Fruit fly (Drosophila melanogaster) whole organism, embryonic: ENCODE results near the gene Fign.

Experiments used
- Antp ChIP-seq: fragments of 200-800 bp; sonication (Bioruptor generic); optimal IDR thresholded peaks from 3 replicates; lab custom pipeline; 2016; ENCODE audit warnings: missing biosample characterization, missing genetic modification characterization
- CG10565 ChIP-seq: fragments of 200-800 bp; sonication (Bioruptor generic); optimal IDR thresholded peaks from 3 replicates; lab custom pipeline; 2016; ENCODE audit warnings: missing biosample characterization, mild to moderate bottlenecking, missing genetic modification characterization
- CG11723 ChIP-seq: fragments of 200-800 bp; sonication (Bioruptor generic); optimal IDR thresholded peaks from 2 replicates; lab custom pipeline; 2017; ENCODE audit warnings: missing biosample characterization, mild to moderate bottlenecking, missing genetic modification characterization
- CG13424 ChIP-seq: fragments of 200-800 bp; sonication (Bioruptor generic); optimal IDR thresholded peaks from 2 replicates; lab custom pipeline; 2019; ENCODE audit warnings: missing biosample characterization, mild to moderate bottlenecking, missing genetic modification characterization, moderate library complexity
- CG13775 ChIP-seq: fragments of 200-800 bp; sonication (Bioruptor generic); optimal IDR thresholded peaks from 3 replicates; lab custom pipeline; 2017; ENCODE audit warnings: missing biosample characterization, mild to moderate bottlenecking, missing genetic modification characterization
- CG14014 ChIP-seq: fragments of 200-800 bp; sonication (Bioruptor generic); IDR thresholded peaks from 2 replicates; pipeline ENCODE4 v1.3.6; 2022; ENCODE audit warnings: missing biosample characterization, missing genetic modification characterization
- CG15479 ChIP-seq: fragments of 200-800 bp; sonication (Bioruptor generic); optimal IDR thresholded peaks from 3 replicates; lab custom pipeline; 2019; ENCODE audit warnings: missing biosample characterization, mild to moderate bottlenecking, missing genetic modification characterization, moderate library complexity
- CG16863 ChIP-seq: fragments of 200-800 bp; sonication (Bioruptor generic); optimal IDR thresholded peaks from 3 replicates; lab custom pipeline; 2016; ENCODE audit warnings: missing biosample characterization, missing genetic modification characterization
- CG17359 ChIP-seq: fragments of 200-800 bp; sonication (Bioruptor generic); optimal IDR thresholded peaks from 3 replicates; lab custom pipeline; 2018; ENCODE audit warnings: missing biosample characterization, mild to moderate bottlenecking, missing genetic modification characterization, moderate library complexity
- CG17612 ChIP-seq: fragments of 200-800 bp; sonication (Bioruptor generic); IDR thresholded peaks from 2 replicates; pipeline ENCODE4 v1.3.6; 2022; ENCODE audit warnings: missing biosample characterization, missing genetic modification characterization
- CG17829 ChIP-seq: fragments of 200-800 bp; optimal IDR thresholded peaks from 2 replicates; lab custom pipeline; 2019; ENCODE audit warnings: missing biosample characterization, mild to moderate bottlenecking, missing genetic modification characterization, moderate library complexity
- CG17912 ChIP-seq: fragments of 200-800 bp; sonication (Bioruptor generic); optimal IDR thresholded peaks from 2 replicates; lab custom pipeline; 2018; ENCODE audit warnings: missing biosample characterization, mild to moderate bottlenecking, missing genetic modification characterization
- CG18619 ChIP-seq: fragments of 200-800 bp; sonication (Bioruptor generic); optimal IDR thresholded peaks from 3 replicates; lab custom pipeline; 2017; ENCODE audit warnings: missing biosample characterization, mild to moderate bottlenecking, missing genetic modification characterization
- CG2889 ChIP-seq: fragments of 200-800 bp; sonication (Bioruptor generic); IDR thresholded peaks from 3 replicates; pipeline ENCODE4 v1.3.6; 2022; ENCODE audit warnings: missing biosample characterization, missing genetic modification characterization
- CG30431 ChIP-seq: fragments of 200-800 bp; sonication (Bioruptor generic); optimal IDR thresholded peaks from 2 replicates; lab custom pipeline; 2017; ENCODE audit warnings: missing biosample characterization, missing genetic modification characterization
- CG31365 ChIP-seq: fragments of 200-800 bp; sonication (Bioruptor generic); optimal IDR thresholded peaks from 2 replicates; lab custom pipeline; 2018; ENCODE audit warnings: missing biosample characterization, mild to moderate bottlenecking, missing genetic modification characterization
- CG33213 ChIP-seq: fragments of 200-800 bp; sonication (Bioruptor generic); optimal IDR thresholded peaks from 3 replicates; lab custom pipeline; 2016; ENCODE audit warnings: missing biosample characterization, missing genetic modification characterization
- CG43689 ChIP-seq: fragments of 200-800 bp; sonication (Bioruptor generic); IDR thresholded peaks from 2 replicates; pipeline ENCODE4 v1.3.6; 2022; ENCODE audit warnings: missing biosample characterization, missing genetic modification characterization
- CG6254 ChIP-seq: fragments of 200-800 bp; sonication (Bioruptor generic); optimal IDR thresholded peaks from 3 replicates; lab custom pipeline; 2017; ENCODE audit warnings: mild to moderate bottlenecking, missing biosample characterization, missing genetic modification reagents, missing genetic modification characterization
- CG6765 ChIP-seq: fragments of 200-800 bp; sonication (Bioruptor generic); optimal IDR thresholded peaks from 3 replicates; lab custom pipeline; 2017; ENCODE audit warnings: missing biosample characterization, mild to moderate bottlenecking, missing genetic modification characterization
- CG6854 ChIP-seq: fragments of 200-800 bp; sonication (Bioruptor generic); optimal IDR thresholded peaks from 3 replicates; lab custom pipeline; 2017; ENCODE audit warnings: missing biosample characterization, mild to moderate bottlenecking, missing genetic modification characterization
- CG9727 ChIP-seq: fragments of 200-800 bp; sonication (Bioruptor generic); optimal IDR thresholded peaks from 3 replicates; lab custom pipeline; 2017; ENCODE audit warnings: missing biosample characterization, mild to moderate bottlenecking, missing genetic modification characterization
- Camta ChIP-seq: fragments of 200-800 bp; sonication (Bioruptor generic); optimal IDR thresholded peaks from 2 replicates; lab custom pipeline; 2016; ENCODE audit warnings: missing biosample characterization, missing genetic modification characterization
- D ChIP-seq, 2 experiments: fragments of 200-800 bp in 1 of 2; fragments of >200 bp in 1 of 2; sonication (Bioruptor generic) in 1 of 2; optimal IDR thresholded peaks; 2 replicates in 1 of 2; 3 replicates in 1 of 2; lab custom pipeline; 2017; ENCODE audit warnings: mild to moderate bottlenecking in 1 of 2, missing biosample characterization in 1 of 2, missing genetic modification characterization in 1 of 2, missing genetic modification reagents in 1 of 2
- Dad ChIP-seq: fragments of 200-800 bp; sonication (Bioruptor generic); optimal IDR thresholded peaks from 3 replicates; lab custom pipeline; 2016; ENCODE audit warnings: missing biosample characterization, missing genetic modification characterization
- Deaf1 ChIP-seq: fragments of 200-800 bp; optimal IDR thresholded peaks from 3 replicates; lab custom pipeline; 2019; ENCODE audit warnings: missing biosample characterization, mild to moderate bottlenecking, missing genetic modification characterization, moderate library complexity
- NK7.1 ChIP-seq: fragments of 200-800 bp; sonication (Bioruptor generic); optimal IDR thresholded peaks from 3 replicates; lab custom pipeline; 2016; ENCODE audit warnings: missing biosample characterization, missing genetic modification characterization
- Sry-δ ChIP-seq: fragments of 200-800 bp; sonication (Bioruptor generic); optimal IDR thresholded peaks from 2 replicates; lab custom pipeline; 2016; ENCODE audit warnings: missing biosample characterization, missing genetic modification characterization
- Stat92E ChIP-seq, 3 experiments: fragments of >200 bp in 2 of 3; fragments of 200-800 bp in 1 of 3; sonication (Bioruptor generic) in 1 of 3; optimal IDR thresholded peaks; 2 replicates each; lab custom pipeline; 2017 to 2019; ENCODE audit warnings: missing biosample characterization in 3 of 3, missing genetic modification characterization in 3 of 3, mild to moderate bottlenecking in 1 of 3, moderate library complexity in 1 of 3
- Taf1 ChIP-seq: fragments of 200-800 bp; sonication (Bioruptor generic); IDR thresholded peaks from 2 replicates; pipeline ENCODE4 v1.3.6; 2022; ENCODE audit warnings: missing biosample characterization, missing genetic modification characterization
- Usf ChIP-seq: fragments of 200-800 bp; sonication (Bioruptor generic); optimal IDR thresholded peaks from 2 replicates; lab custom pipeline; 2017; ENCODE audit warnings: missing genotype, missing biosample characterization, missing genetic modification characterization
- ara ChIP-seq: fragments of 200-800 bp; sonication (Bioruptor generic); IDR thresholded peaks from 2 replicates; pipeline ENCODE4 v1.3.6; 2022; ENCODE audit warnings: missing biosample characterization, missing genetic modification characterization
- ash1 ChIP-seq: fragments of 200-800 bp; sonication (Bioruptor generic); optimal IDR thresholded peaks from 2 replicates; lab custom pipeline; 2018; ENCODE audit warnings: missing biosample characterization, mild to moderate bottlenecking, missing genetic modification characterization
- az2 ChIP-seq: fragments of 200-800 bp; sonication (Bioruptor generic); optimal IDR thresholded peaks from 3 replicates; lab custom pipeline; 2016; ENCODE audit warnings: missing biosample characterization, missing genetic modification characterization
- bbx ChIP-seq: fragments of 200-800 bp; sonication (Bioruptor generic); IDR thresholded peaks from 2 replicates; pipeline ENCODE4 v1.3.6; 2022; ENCODE audit warnings: missing biosample characterization, missing genetic modification characterization; ENCODE audit not compliant: partially characterized antibody
- bcd ChIP-seq: fragments of 200-800 bp; sonication (Bioruptor generic); optimal IDR thresholded peaks from 2 replicates; lab custom pipeline; 2017; ENCODE audit warnings: missing biosample characterization, mild to moderate bottlenecking, missing genetic modification characterization
- chm ChIP-seq: fragments of 200-800 bp; sonication (Bioruptor generic); IDR thresholded peaks from 2 replicates; pipeline ENCODE4 v1.3.6; 2022; ENCODE audit warnings: missing biosample characterization, missing genetic modification characterization
- gro ChIP-seq: fragments of 200-800 bp; sonication (Bioruptor generic); optimal IDR thresholded peaks from 2 replicates; lab custom pipeline; 2016; ENCODE audit warnings: missing biosample characterization, missing genetic modification characterization
- hkb ChIP-seq, 2 experiments: fragments of 200-800 bp in 1 of 2; fragments of >200 bp in 1 of 2; sonication (Bioruptor generic) in 1 of 2; IDR thresholded peaks in 1 of 2; optimal IDR thresholded peaks in 1 of 2; 2 replicates each; pipeline versions ENCODE4 v1.3.6 to Lab custom; 2017 to 2022; ENCODE audit warnings: missing biosample characterization in 1 of 2, missing genetic modification characterization in 1 of 2
- hth ChIP-seq: fragments of >200 bp; optimal IDR thresholded peaks from 2 replicates; lab custom pipeline; 2017; ENCODE audit warnings: inconsistent platforms
- klu ChIP-seq: fragments of 200-800 bp; sonication (Bioruptor generic); IDR thresholded peaks from 2 replicates; pipeline ENCODE4 v1.3.6; 2022; ENCODE audit warnings: missing biosample characterization, missing genetic modification characterization
- oc ChIP-seq: fragments of 200-800 bp; sonication (Bioruptor generic); optimal IDR thresholded peaks from 2 replicates; lab custom pipeline; 2018; ENCODE audit warnings: missing biosample characterization, mild to moderate bottlenecking, missing genetic modification characterization, moderate library complexity
- pnt ChIP-seq: fragments of 200-800 bp; sonication (Bioruptor generic); optimal IDR thresholded peaks from 3 replicates; lab custom pipeline; 2016; ENCODE audit warnings: missing biosample characterization, missing genetic modification characterization
- salm ChIP-seq: fragments of 200-800 bp; sonication (Bioruptor generic); optimal IDR thresholded peaks from 2 replicates; lab custom pipeline; 2018; ENCODE audit warnings: missing biosample characterization, mild to moderate bottlenecking, missing genetic modification characterization
- sima ChIP-seq: fragments of 200-800 bp; sonication (Bioruptor generic); optimal IDR thresholded peaks from 2 replicates; lab custom pipeline; 2016; ENCODE audit warnings: missing biosample characterization, missing genetic modification characterization
- sr ChIP-seq: fragments of 200-800 bp; sonication (Bioruptor generic); IDR thresholded peaks from 3 replicates; pipeline ENCODE4 v1.3.6; 2022; ENCODE audit warnings: missing biosample characterization, missing genetic modification characterization
- ssp ChIP-seq: fragments of 200-800 bp; sonication (Bioruptor generic); IDR thresholded peaks from 2 replicates; pipeline ENCODE4 v1.3.6; 2022; ENCODE audit warnings: missing biosample characterization, missing genetic modification characterization
- sug ChIP-seq: fragments of 200-800 bp; optimal IDR thresholded peaks from 2 replicates; lab custom pipeline; 2019; ENCODE audit warnings: missing biosample characterization, mild to moderate bottlenecking, missing genetic modification characterization, moderate library complexity
- usp ChIP-seq: fragments of >200 bp; optimal IDR thresholded peaks from 2 replicates; lab custom pipeline; 2017; ENCODE audit warnings: missing biosample characterization, missing genetic modification characterization
- z ChIP-seq: fragments of 200-800 bp; sonication (Bioruptor generic); IDR thresholded peaks from 3 replicates; pipeline ENCODE4 v1.3.6; 2022; ENCODE audit warnings: missing biosample characterization, missing genetic modification characterization

Fign gene

dm6 chr2L:3341231-3341935 is 21.7 kb upstream of the Fign start (continued):
- TF ChIP-seq CG17612 (GFP tag; lab: Robert Waterston, UW) (no peak), CG17912 (no peak), salm (tag; lab: Kevin White, UChicago) (no peak), CG6765 (no peak), chm (GFP tag; lab: Robert Waterston, UW) (no peak), CG17359 (tag; lab: Kevin White, UChicago) (peak; percentile 25), z (GFP tag; lab: Robert Waterston, UW) (no peak), ara (GFP tag; lab: Robert Waterston, UW) (no peak), pnt (GFP tag; lab: Kevin White, UChicago) (no peak), CG6854 (GFP tag; lab: Kevin White, UChicago) (no peak), sima (no peak), az2 (GFP tag; lab: Kevin White, UChicago) (peak; percentile 32), Sry-δ (no peak), CG15479 (GFP tag; lab: Kevin White, UChicago) (no peak), CG2889 (no peak), bcd (GFP tag; lab: Kevin White, UChicago) (no peak), ash1 (GFP tag; lab: Kevin White, UChicago) (no peak), CG6254 (GFP tag; lab: Kevin White, UChicago) (no peak), usp (no peak), Dad (GFP tag; lab: Kevin White, UChicago) (no peak), CG10565 (GFP tag; lab: Kevin White, UChicago) (no peak), NK7.1 (no peak), hth (lab: Kevin White, UChicago) (no peak), CG13775 (GFP tag; lab: Kevin White, UChicago) (no peak), CG14014 (GFP tag; lab: Robert Waterston, UW) (no peak), D (optimal IDR thresholded peaks at IDR 0.05; lab: Kevin White, UChicago) (no peak), D (GFP tag; optimal IDR thresholded peaks at IDR 0.05; lab: Kevin White, UChicago) (peak; percentile 24), Camta (GFP tag; lab: Kevin White, UChicago) (no peak), Taf1 (GFP tag; lab: Robert Waterston, UW) (no peak), Antp (GFP tag; lab: Kevin White, UChicago) (no peak), bbx (GFP tag; lab: Robert Waterston, UW) (no peak), CG16863 (GFP tag; lab: Kevin White, UChicago) (no peak), oc (tag; lab: Kevin White, UChicago) (no peak), Usf (no peak), Stat92E (GFP tag; optimal IDR thresholded peaks at IDR 0.05; lab: Kevin White, UChicago) (no peak), sr (GFP tag; lab: Robert Waterston, UW) (no peak), CG33213 (GFP tag; lab: Kevin White, UChicago) (no peak), CG13424 (tag; lab: Kevin White, UChicago) (no peak), klu (GFP tag; lab: Robert Waterston, UW) (no peak), Deaf1 (tag; lab: Kevin White, UChicago) (no peak), CG17829 (tag; lab: Kevin White, UChicago) (no peak), CG30431 (GFP tag; lab: Kevin White, UChicago) (no peak), ssp (GFP tag; lab: Robert Waterston, UW) (no peak), hkb (optimal IDR thresholded peaks at IDR 0.05; lab: Kevin White, UChicago) (no peak), hkb (GFP tag; IDR thresholded peaks at IDR 0.05; lab: Robert Waterston, UW) (peak; percentile 38; the same call in 1 of the 2 replicates), CG9727 (GFP tag; lab: Kevin White, UChicago) (no peak), CG43689 (GFP tag; lab: Robert Waterston, UW) (no peak), CG11723 (GFP tag; lab: Kevin White, UChicago) (no peak), CG18619 (GFP tag; lab: Kevin White, UChicago) (no peak), gro (GFP tag; lab: Kevin White, UChicago) (no peak), CG31365 (no peak), sug (tag; lab: Kevin White, UChicago) (no peak)
